Worm (Caenorhabditis elegans): ENCODE measurements around the gene tbx-32.

- no peak for TF ChIP-seq nhr-23 (tag; optimal IDR thresholded peaks at IDR 0.05)
- no peak for TF ChIP-seq mdl-1 (tag; optimal IDR thresholded peaks at IDR 0.05)
- TF ChIP-seq tbx-2 (tag; optimal IDR thresholded peaks at IDR 0.05): no peak
- no peak for TF ChIP-seq aly-2 (tag; optimal IDR thresholded peaks at IDR 0.05)
Measured at ce11 chrX:1668748-1669147, 13.4 kb downstream of the tbx-32 start, which contains the start of gene R09H3.3.

Data from whole organism, L3 larva.